Fruit fly (Drosophila melanogaster) whole organism, embryonic: ENCODE measurements around the gene CG32568.

ENCODE experiments used
- C15 ChIP-seq: fragments of 200-800 bp; sonication (Bioruptor generic); IDR thresholded peaks from 3 replicates; pipeline ENCODE4 v1.3.6; 2022; ENCODE audit warnings: missing biosample characterization, missing genetic modification characterization
- CG15696 ChIP-seq: fragments of 200-800 bp; sonication (Bioruptor generic); optimal IDR thresholded peaks from 2 replicates; lab custom pipeline; 2019; ENCODE audit warnings: missing biosample characterization, mild to moderate bottlenecking, missing genetic modification characterization, moderate library complexity
- CG34422 ChIP-seq: fragments of 200-800 bp; sonication (Bioruptor generic); IDR thresholded peaks from 3 replicates; pipeline ENCODE4 v1.3.6; 2022; ENCODE audit warnings: missing biosample characterization, missing genetic modification characterization
- CG4730 ChIP-seq: fragments of 200-800 bp; sonication (Bioruptor generic); IDR thresholded peaks from 2 replicates; pipeline ENCODE4 v1.3.6; 2022; ENCODE audit warnings: missing biosample characterization, missing genetic modification characterization
- chn ChIP-seq: fragments of 200-800 bp; sonication (Bioruptor generic); optimal IDR thresholded peaks from 2 replicates; lab custom pipeline; 2016; ENCODE audit warnings: missing biosample characterization, missing genetic modification characterization
- pb ChIP-seq: fragments of 200-800 bp; sonication (Bioruptor generic); optimal IDR thresholded peaks from 3 replicates; lab custom pipeline; 2016; ENCODE audit warnings: missing biosample characterization, missing genetic modification characterization
- pita ChIP-seq: fragments of 200-800 bp; sonication (Bioruptor generic); optimal IDR thresholded peaks from 2 replicates; lab custom pipeline; 2017; ENCODE audit warnings: missing biosample characterization, mild to moderate bottlenecking, missing genetic modification characterization
- ttk ChIP-seq: fragments of 200-800 bp; sonication (Bioruptor generic); IDR thresholded peaks from 2 replicates; pipeline ENCODE4 v2.1.2; 2022; ENCODE audit warnings: missing biosample characterization, missing genetic modification characterization

- TF ChIP-seq chn (GFP tag; lab: Kevin White, UChicago), result no peak
- TF ChIP-seq CG34422 (GFP tag; lab: Robert Waterston, UW), result no peak
- TF ChIP-seq pita (GFP tag; lab: Kevin White, UChicago), result no peak
- TF ChIP-seq CG4730 (GFP tag; lab: Robert Waterston, UW), result no peak
- no peak for TF ChIP-seq pb
- TF ChIP-seq ttk, result no peak
- TF ChIP-seq CG15696, result no peak
- TF ChIP-seq C15 (GFP tag; lab: Robert Waterston, UW), result no peak
Observed at dm6 chrX:16703747-16704146, 37.0 kb upstream of the CG32568 start, which contains the start of the genes CG9673 and CG4653.
